Fruit fly (Drosophila melanogaster) whole organism, pupa: ENCODE results near the gene CG9498.

ENCODE experiments used
- CG10348 ChIP-seq: fragments of 200-800 bp; sonication (Bioruptor generic); IDR thresholded peaks from 2 replicates; pipeline ENCODE4 v1.3.6; 2022; ENCODE audit warnings: missing biosample characterization, missing genetic modification characterization
- CG13204 ChIP-seq: fragments of 200-800 bp; sonication (Bioruptor generic); optimal IDR thresholded peaks from 2 replicates; lab custom pipeline; 2018; ENCODE audit warnings: missing biosample characterization, mild to moderate bottlenecking, missing genetic modification characterization, moderate library complexity
- CG14655 ChIP-seq: fragments of 200-800 bp; sonication (Bioruptor generic); optimal IDR thresholded peaks from 3 replicates; lab custom pipeline; 2017; ENCODE audit warnings: mild to moderate bottlenecking, missing biosample characterization, missing genetic modification reagents, missing genetic modification characterization
- CG15710 ChIP-seq: fragments of 200-800 bp; sonication (Bioruptor generic); optimal IDR thresholded peaks from 2 replicates; lab custom pipeline; 2018; ENCODE audit warnings: missing biosample characterization, mild to moderate bottlenecking, missing genetic modification characterization, moderate library complexity
- CG17806 ChIP-seq: fragments of 200-800 bp; sonication (Bioruptor generic); optimal IDR thresholded peaks from 2 replicates; lab custom pipeline; 2018; ENCODE audit warnings: missing biosample characterization, mild to moderate bottlenecking, missing genetic modification characterization, moderate library complexity
- CG34367 ChIP-seq: fragments of 200-800 bp; sonication (Bioruptor generic); optimal IDR thresholded peaks from 2 replicates; lab custom pipeline; 2018; ENCODE audit warnings: missing biosample characterization, mild to moderate bottlenecking, missing genetic modification characterization
- CG9948 ChIP-seq: fragments of 200-800 bp; sonication (Bioruptor generic); optimal IDR thresholded peaks from 2 replicates; lab custom pipeline; 2018; ENCODE audit warnings: missing biosample characterization, mild to moderate bottlenecking, missing genetic modification characterization, moderate library complexity
- EcR ChIP-seq: fragments of 200-800 bp; sonication (Bioruptor generic); optimal IDR thresholded peaks from 3 replicates; lab custom pipeline; 2019; ENCODE audit warnings: missing biosample characterization, missing genetic modification characterization, mild to moderate bottlenecking, moderate library complexity, missing genetic modification reagents
- Ets98B ChIP-seq: fragments of 200-800 bp; sonication (Bioruptor generic); IDR thresholded peaks from 2 replicates; pipeline ENCODE4 v1.3.6; 2022; ENCODE audit warnings: missing biosample characterization, missing genetic modification characterization
- Snoo ChIP-seq: fragments of 200-800 bp; sonication (Bioruptor generic); optimal IDR thresholded peaks from 3 replicates; lab custom pipeline; 2017; ENCODE audit warnings: missing biosample characterization, mild to moderate bottlenecking, missing genetic modification characterization, inconsistent platforms
- fd96Ca ChIP-seq: fragments of 200-800 bp; sonication (Bioruptor generic); IDR thresholded peaks from 3 replicates; pipeline ENCODE4 v1.3.6; 2022; ENCODE audit warnings: missing biosample characterization, missing genetic modification characterization
- gl ChIP-seq: fragments of 200-800 bp; sonication (Bioruptor generic); optimal IDR thresholded peaks from 2 replicates; lab custom pipeline; 2018; ENCODE audit warnings: missing biosample characterization, mild to moderate bottlenecking, missing genetic modification characterization
- rn ChIP-seq: fragments of 200-800 bp; sonication (Bioruptor generic); IDR thresholded peaks from 2 replicates; pipeline ENCODE4 v1.3.6; 2022; ENCODE audit warnings: missing biosample characterization, missing genetic modification characterization

DNA sequence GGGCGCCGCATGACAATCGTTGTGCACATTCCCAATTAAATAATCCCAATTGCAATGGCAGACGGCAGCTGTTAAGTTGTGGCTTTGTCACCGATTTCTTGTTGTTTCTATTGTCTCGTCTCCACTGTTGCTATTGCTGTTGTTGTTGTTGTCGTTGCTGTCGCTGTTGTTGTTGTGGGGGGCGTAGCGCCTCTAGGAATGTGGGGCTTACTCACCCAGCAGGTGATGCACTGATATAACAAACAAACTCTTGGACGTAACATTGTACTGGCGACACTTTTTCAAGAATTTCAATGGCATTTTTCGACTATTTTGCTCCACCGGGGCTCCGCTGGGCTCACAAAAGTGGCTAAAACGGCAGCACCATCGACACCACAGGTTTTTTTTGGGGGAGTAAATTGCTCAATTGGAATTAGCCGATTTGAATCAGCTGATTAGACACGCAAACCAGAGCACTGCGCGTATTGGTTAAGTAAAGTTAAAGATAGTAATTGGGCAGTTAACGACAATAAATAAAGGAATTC lies 12.9 kb downstream of the CG9498 start:
- TF ChIP-seq CG10348 (GFP tag; lab: Robert Waterston, UW) (no peak), Snoo (no peak), fd96Ca (GFP tag; lab: Robert Waterston, UW) (no peak), EcR (GFP tag; lab: Kevin White, UChicago) (no peak), gl (tag; lab: Kevin White, UChicago) (no peak), CG17806 (no peak), CG13204 (GFP tag; lab: Kevin White, UChicago) (no peak), CG14655 (GFP tag; lab: Kevin White, UChicago) (no peak), CG9948 (no peak), CG34367 (tag; lab: Kevin White, UChicago) (no peak), Ets98B (GFP tag; lab: Robert Waterston, UW) (no peak), CG15710 (tag; lab: Kevin White, UChicago) (no peak), rn (no peak)
